Worm (Caenorhabditis elegans) whole organism, late embryonic: Measurements from ENCODE around the gene ZC168.2.

ENCODE experiments used
- fkh-10 ChIP-seq: fragments of 150-350 bp; optimal IDR thresholded peaks from 2 replicates; lab custom pipeline; 2014; ENCODE audit warnings: missing biosample characterization, missing genetic modification reagents, missing genetic modification characterization
- pqm-1 ChIP-seq: sonication (generic microtip); optimal IDR thresholded peaks from 2 replicates; lab custom pipeline; 2016; ENCODE audit warnings: missing genetic modification characterization, missing compliant biosample characterization

DNA sequence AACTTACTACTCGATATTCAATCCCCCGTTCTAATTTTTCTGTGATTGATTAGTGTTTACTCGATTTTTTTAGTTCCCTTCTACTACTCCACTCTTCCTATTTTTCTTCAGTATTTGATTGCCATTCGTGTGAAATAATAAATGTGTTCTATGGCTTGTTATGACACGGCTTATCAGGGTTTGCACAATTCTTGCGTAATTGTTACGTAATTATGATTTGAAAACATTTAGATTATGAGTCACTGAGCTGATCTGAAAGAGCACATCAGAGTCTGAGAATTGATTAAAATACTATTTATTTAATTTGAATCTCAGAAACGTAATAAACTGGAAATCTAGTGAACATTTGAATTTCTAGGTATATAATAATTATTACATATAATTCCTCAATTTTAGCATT lies 49.8 kb downstream of the ZC168.2 start:
- TF ChIP-seq fkh-10 = no peak
- TF ChIP-seq pqm-1 (tag; lab: Kevin White, UChicago) = no peak
